Worm (Caenorhabditis elegans) whole organism, L1 larva: ENCODE measurements around the gene cal-7.

Experiments
- C04F5.9 ChIP-seq: sonication (generic microtip); optimal IDR thresholded peaks from 2 replicates; lab custom pipeline; 2016; ENCODE audit warnings: missing genetic modification characterization, missing compliant biosample characterization
- C16A3.4 ChIP-seq: fragments of 150-350 bp; optimal IDR thresholded peaks from 2 replicates; lab custom pipeline; 2014; ENCODE audit warnings: missing biosample characterization, missing genetic modification characterization
- blmp-1 ChIP-seq: fragments of 150-350 bp; optimal IDR thresholded peaks from 2 replicates; lab custom pipeline; 2014; ENCODE audit warnings: missing biosample characterization, missing genetic modification characterization
- egl-27 ChIP-seq, 2 experiments: fragments of 150-350 bp in 1 of 2; sonication (generic microtip); optimal IDR thresholded peaks; 3 replicates each; lab custom pipeline; 2017 to 2018; ENCODE audit warnings: missing biosample characterization in 2 of 2, missing genetic modification characterization in 2 of 2, missing genetic modification reagents in 2 of 2
- lin-13 ChIP-seq: fragments of 150-350 bp; optimal IDR thresholded peaks from 2 replicates; lab custom pipeline; 2014; ENCODE audit warnings: missing biosample characterization, missing genetic modification reagents, missing genetic modification characterization
- lin-39 ChIP-seq: fragments of 150-350 bp; optimal IDR thresholded peaks from 2 replicates; lab custom pipeline; 2014; ENCODE audit warnings: missing biosample characterization, missing genetic modification reagents, missing genetic modification characterization
- lsy-2 ChIP-seq, 2 experiments: fragments of 150-350 bp; optimal IDR thresholded peaks; 2 replicates each; lab custom pipeline; 2014; ENCODE audit warnings: missing biosample characterization in 2 of 2, missing genetic modification characterization in 2 of 2
- nhr-11 ChIP-seq: fragments of 150-350 bp; optimal IDR thresholded peaks from 2 replicates; lab custom pipeline; 2014; ENCODE audit warnings: missing biosample characterization, missing genetic modification characterization
- snpc-4 ChIP-seq: fragments of 150-350 bp; optimal IDR thresholded peaks from 2 replicates; lab custom pipeline; 2014; ENCODE audit warnings: missing biosample characterization, missing genetic modification characterization
- ztf-11 ChIP-seq, 2 experiments: sonication (generic microtip); optimal IDR thresholded peaks; 2 replicates each; lab custom pipeline; 2016 to 2017; ENCODE audit warnings: missing genetic modification characterization in 2 of 2, missing biosample characterization in 1 of 2, missing compliant biosample characterization in 1 of 2

ce11 chrV:9733920-9734454 lies at the start of gene cal-7:
- TF ChIP-seq C16A3.4: no peak
- no peak for TF ChIP-seq lin-13 (GFP tag; lab: Kevin White, UChicago)
- no peak for TF ChIP-seq ztf-11 (tag; optimal IDR thresholded peaks at IDR 0.05; lab: Kevin White, UChicago)
- TF ChIP-seq egl-27 (tag; optimal IDR thresholded peaks at IDR 0.05; lab: Kevin White, UChicago): no peak
- no peak for TF ChIP-seq lin-39 (tag; lab: Kevin White, UChicago)
- TF ChIP-seq lsy-2 (tag; optimal IDR thresholded peaks at IDR 0.05; lab: Kevin White, UChicago): peak in 1 of 2 experiments; percentile 24
- no peak for TF ChIP-seq C04F5.9
- no peak for TF ChIP-seq snpc-4
- no peak for TF ChIP-seq blmp-1
- TF ChIP-seq nhr-11 (tag; lab: Kevin White, UChicago): no peak
